Fruit fly (Drosophila melanogaster): ENCODE data around the gene CG8202.

The CG8202 gene

dm6 chr3R:8722962-8723548, 8.8 kb upstream of the CG8202 start, which contains the start of gene nom (continued):
- TF ChIP-seq Poxn (GFP tag; IDR thresholded peaks at IDR 0.05) (no peak), Eip74EF (GFP tag; optimal IDR thresholded peaks at IDR 0.05) (no peak), crp (GFP tag; optimal IDR thresholded peaks at IDR 0.05) (peak in 1 of 2 experiments; percentile 22), Oli (tag; optimal IDR thresholded peaks at IDR 0.05) (no peak), Med (GFP tag) (peak; percentile 67), br (optimal IDR thresholded peaks at IDR 0.05) (no peak), HmgD (GFP tag; optimal IDR thresholded peaks at IDR 0.05) (no peak), CG9609 (GFP tag; optimal IDR thresholded peaks at IDR 0.05) (no peak), CG31441 (GFP tag; IDR thresholded peaks at IDR 0.05) (no peak), Rfx (GFP tag; IDR thresholded peaks at IDR 0.05) (peak; percentile 31; the same call in 1 of the 2 replicates), Deaf1 (tag; optimal IDR thresholded peaks at IDR 0.05) (no peak), abd-A (tag; optimal IDR thresholded peaks at IDR 0.05) (no peak), CG14014 (GFP tag; IDR thresholded peaks at IDR 0.05) (no peak), gem (tag; optimal IDR thresholded peaks at IDR 0.05) (no peak), Spps (tag; optimal IDR thresholded peaks at IDR 0.05) (no peak), seq (GFP tag; IDR thresholded peaks at IDR 0.05) (no peak), CG9797 (GFP tag; optimal IDR thresholded peaks at IDR 0.05) (peak; percentile 55), Max (GFP tag; optimal IDR thresholded peaks at IDR 0.05) (no peak), lov (optimal IDR thresholded peaks at IDR 0.05) (no peak), lov (GFP tag; IDR thresholded peaks at IDR 0.05) (no peak), pum (GFP tag; optimal IDR thresholded peaks at IDR 0.05) (no peak), sim (GFP tag; IDR thresholded peaks at IDR 0.05) (no peak), CG6791 (GFP tag; IDR thresholded peaks at IDR 0.05; ENCODE audit: partially characterized antibody) (no peak), eve (GFP tag; optimal IDR thresholded peaks at IDR 0.05) (no peak), amos (GFP tag; IDR thresholded peaks at IDR 0.05; ENCODE audit: partially characterized antibody) (no peak), Six4 (GFP tag; optimal IDR thresholded peaks at IDR 0.05) (no peak), gfzf (GFP tag; optimal IDR thresholded peaks at IDR 0.05) (peak; percentile 17), sug (tag; optimal IDR thresholded peaks at IDR 0.05) (no peak), run (tag; optimal IDR thresholded peaks at IDR 0.05) (no peak), CG7963 (GFP tag; IDR thresholded peaks at IDR 0.05; ENCODE audit: partially characterized antibody) (no peak), CG6175 (GFP tag; IDR thresholded peaks at IDR 0.05) (no peak), CG11696 (GFP tag; IDR thresholded peaks at IDR 0.05) (no peak), CG12391 (tag; optimal IDR thresholded peaks at IDR 0.05) (no peak), ato (GFP tag; IDR thresholded peaks at IDR 0.05; ENCODE audit: partially characterized antibody) (no peak), Fer2 (tag; optimal IDR thresholded peaks at IDR 0.05) (no peak), CG8359 (GFP tag; optimal IDR thresholded peaks at IDR 0.05; ENCODE audit: borderline replicate concordance) (no peak), Xbp1 (GFP tag; optimal IDR thresholded peaks at IDR 0.05) (no peak), CG4730 (GFP tag; IDR thresholded peaks at IDR 0.05) (no peak), CG10274 (GFP tag; optimal IDR thresholded peaks at IDR 0.05) (no peak), BtbVII (GFP tag; optimal IDR thresholded peaks at IDR 0.05) (no peak), pho (GFP tag; optimal IDR thresholded peaks at IDR 0.05) (no peak), toy (GFP tag; IDR thresholded peaks at IDR 0.05) (no peak), Atf6 (GFP tag; IDR thresholded peaks at IDR 0.05) (no peak), insv (GFP tag; optimal IDR thresholded peaks at IDR 0.05) (peak in 1 of 2 experiments; percentile 7), CG15073 (GFP tag; optimal IDR thresholded peaks at IDR 0.05) (no peak), lbe (GFP tag; optimal IDR thresholded peaks at IDR 0.05) (no peak), CG18262 (tag; optimal IDR thresholded peaks at IDR 0.05) (no peak), HmgZ (tag; optimal IDR thresholded peaks at IDR 0.05) (peak; percentile 11), Dfd (GFP tag; optimal IDR thresholded peaks at IDR 0.05) (no peak), hkb (optimal IDR thresholded peaks at IDR 0.05) (no peak), hkb (GFP tag; IDR thresholded peaks at IDR 0.05) (no peak)

Measured in whole organism, embryonic.